Worm (Caenorhabditis elegans) whole organism, L4 larva: ENCODE results near the gene R06F6.8.
A peak's percentile ranks its signal among the peaks of the same experiment; 100 is the strongest.

ENCODE experiments used
- D1046.2 ChIP-seq: fragments of 200-800 bp; sonication (Bioruptor generic); IDR thresholded peaks from 2 replicates; pipeline ENCODE4 v1.3.6; 2022; ENCODE audit warnings: missing genetic modification characterization, missing compliant biosample characterization
- F26F4.8 ChIP-seq: fragments of 200-800 bp; sonication (Bioruptor generic); conservative IDR thresholded peaks from 2 replicates; pipeline ENCODE4 v1.3.6; 2022; ENCODE audit warnings: missing genetic modification characterization, missing compliant biosample characterization
- F44E2.7 ChIP-seq: fragments of 200-800 bp; sonication (Bioruptor generic); IDR thresholded peaks from 2 replicates; pipeline ENCODE4 v2.1.2; 2022; ENCODE audit warnings: missing genetic modification characterization, missing compliant biosample characterization
- F49E8.2 ChIP-seq: sonication (generic microtip); optimal IDR thresholded peaks from 2 replicates; lab custom pipeline; 2016; ENCODE audit warnings: missing compliant biosample characterization, mild to moderate bottlenecking, missing genetic modification characterization, borderline replicate concordance
- T20F7.1 ChIP-seq: fragments of 200-800 bp; sonication (Bioruptor generic); optimal IDR thresholded peaks from 2 replicates; lab custom pipeline; 2018; ENCODE audit warnings: mild to moderate bottlenecking, missing genetic modification characterization, missing compliant biosample characterization
- T26A8.4 ChIP-seq: fragments of 200-800 bp; sonication (Bioruptor generic); IDR thresholded peaks from 2 replicates; pipeline ENCODE4 v1.3.6; 2022; ENCODE audit warnings: missing genetic modification characterization, missing compliant biosample characterization
- Y105C5A.15 ChIP-seq: fragments of 200-800 bp; sonication (Bioruptor generic); IDR thresholded peaks from 2 replicates; pipeline ENCODE4 v1.3.6; 2022; ENCODE audit warnings: missing genetic modification characterization, missing compliant biosample characterization
- ZK546.5 ChIP-seq, 2 experiments: sonication (generic microtip); optimal IDR thresholded peaks; 2 replicates each; lab custom pipeline; 2017; ENCODE audit warnings: missing biosample characterization in 2 of 2, missing genetic modification characterization in 2 of 2
- aha-1 ChIP-seq: fragments of 150-350 bp; peaks from one replicate; lab custom pipeline; 2014; ENCODE audit warnings: missing biosample characterization, missing genetic modification characterization
- aly-2 ChIP-seq: sonication (generic microtip); optimal IDR thresholded peaks from 2 replicates; lab custom pipeline; 2018; ENCODE audit warnings: missing biosample characterization, missing genetic modification characterization
- ama-1 ChIP-seq: fragments of 150-350 bp; optimal IDR thresholded peaks from 2 replicates; lab custom pipeline; 2014; ENCODE audit warnings: inconsistent platforms, mixed read lengths
- arid-1 ChIP-seq: fragments of 200-800 bp; sonication (Bioruptor generic); conservative IDR thresholded peaks from 2 replicates; pipeline ENCODE4 v1.3.6; 2022; ENCODE audit warnings: missing genetic modification reagents, missing genetic modification characterization, missing compliant biosample characterization
- ceh-20 ChIP-seq: fragments of 200-800 bp; sonication (Bioruptor generic); IDR thresholded peaks from 2 replicates; pipeline ENCODE4 v1.3.6; 2022; ENCODE audit warnings: missing genetic modification reagents, missing genetic modification characterization, missing compliant biosample characterization
- ceh-28 ChIP-seq: fragments of 150-350 bp; optimal IDR thresholded peaks from 2 replicates; lab custom pipeline; 2014; ENCODE audit warnings: missing biosample characterization, missing genetic modification reagents, missing genetic modification characterization
- ceh-32 ChIP-seq: sonication (generic microtip); optimal IDR thresholded peaks from 2 replicates; lab custom pipeline; 2016; ENCODE audit warnings: mild to moderate bottlenecking, missing genetic modification characterization, missing compliant biosample characterization; ENCODE audit not compliant: poor library complexity
- cey-2 ChIP-seq: sonication (generic microtip); optimal IDR thresholded peaks from 3 replicates; lab custom pipeline; 2017; ENCODE audit warnings: missing genetic modification characterization, mild to moderate bottlenecking, missing compliant biosample characterization, antibody characterized with exemption, borderline replicate concordance; ENCODE audit not compliant: insufficient read depth
- daf-12 ChIP-seq: fragments of 150-350 bp; optimal IDR thresholded peaks from 2 replicates; lab custom pipeline; 2014; ENCODE audit warnings: missing biosample characterization, missing genetic modification reagents, missing genetic modification characterization
- daf-8 ChIP-seq: fragments of 200-800 bp; sonication (Bioruptor generic); IDR thresholded peaks from 2 replicates; pipeline ENCODE4 v1.3.6; 2022; ENCODE audit warnings: missing genetic modification characterization, missing compliant biosample characterization
- dmd-8 ChIP-seq: fragments of 200-800 bp; sonication (Bioruptor generic); IDR thresholded peaks from 2 replicates; pipeline ENCODE4 v1.3.6; 2022; ENCODE audit warnings: missing genetic modification characterization, missing compliant biosample characterization
- dmd-9 ChIP-seq: fragments of 200-800 bp; sonication (Bioruptor generic); IDR thresholded peaks from 2 replicates; pipeline ENCODE4 v1.3.6; 2022; ENCODE audit warnings: missing genetic modification reagents, missing genetic modification characterization, missing compliant biosample characterization
- dpl-1 ChIP-seq: fragments of 150-350 bp; optimal IDR thresholded peaks from 2 replicates; lab custom pipeline; 2014; ENCODE audit warnings: missing biosample characterization, missing genetic modification reagents, missing genetic modification characterization
- duxl-1 ChIP-seq: sonication (generic microtip); optimal IDR thresholded peaks from 2 replicates; lab custom pipeline; 2016; ENCODE audit warnings: mild to moderate bottlenecking, missing genetic modification characterization, moderate library complexity, missing compliant biosample characterization; ENCODE audit not compliant: poor library complexity
- dve-1 ChIP-seq: sonication (generic microtip); optimal IDR thresholded peaks from 2 replicates; lab custom pipeline; 2017; ENCODE audit warnings: antibody characterized with exemption, mild to moderate bottlenecking, missing genetic modification characterization, missing compliant biosample characterization; ENCODE audit not compliant: insufficient read depth
- egl-27 ChIP-seq: sonication (generic microtip); optimal IDR thresholded peaks from 3 replicates; lab custom pipeline; 2017; ENCODE audit warnings: missing biosample characterization, missing genetic modification reagents, missing genetic modification characterization
- egl-43 ChIP-seq: fragments of 200-800 bp; sonication (Bioruptor generic); IDR thresholded peaks from 2 replicates; pipeline ENCODE4 v1.3.6; 2022; ENCODE audit warnings: missing genetic modification reagents, missing genetic modification characterization, missing compliant biosample characterization
- fkh-10 ChIP-seq: fragments of 150-350 bp; optimal IDR thresholded peaks from 2 replicates; lab custom pipeline; 2014; ENCODE audit warnings: missing biosample characterization, missing genetic modification reagents, missing genetic modification characterization
- hlh-11 ChIP-seq: fragments of 200-800 bp; sonication (Bioruptor generic); optimal IDR thresholded peaks from 2 replicates; lab custom pipeline; 2018; ENCODE audit warnings: mild to moderate bottlenecking, missing genetic modification characterization, missing compliant biosample characterization
- hlh-30 ChIP-seq: sonication (generic microtip); optimal IDR thresholded peaks from 2 replicates; lab custom pipeline; 2017; ENCODE audit warnings: antibody characterized with exemption, mild to moderate bottlenecking, missing genetic modification characterization, missing compliant biosample characterization; ENCODE audit not compliant: insufficient read depth
- lim-7 ChIP-seq: fragments of 200-800 bp; sonication (Bioruptor generic); IDR thresholded peaks from 2 replicates; pipeline ENCODE4 v1.3.6; 2022; ENCODE audit warnings: missing genetic modification characterization, missing compliant biosample characterization
- lin-13 ChIP-seq: fragments of 150-350 bp; optimal IDR thresholded peaks from 2 replicates; lab custom pipeline; 2014; ENCODE audit warnings: missing biosample characterization, missing genetic modification reagents, missing genetic modification characterization
- lin-15B ChIP-seq: fragments of 150-350 bp; sonication (generic microtip); optimal IDR thresholded peaks from 3 replicates; lab custom pipeline; 2014; ENCODE audit warnings: missing biosample characterization, missing genetic modification characterization
- lin-38 ChIP-seq: fragments of 200-800 bp; sonication (Bioruptor generic); IDR thresholded peaks from 2 replicates; pipeline ENCODE4 v1.3.6; 2022; ENCODE audit warnings: missing genetic modification reagents, missing genetic modification characterization, missing compliant biosample characterization
- lin-39 ChIP-seq: fragments of 150-350 bp; optimal IDR thresholded peaks from 2 replicates; lab custom pipeline; 2014; ENCODE audit warnings: missing biosample characterization, missing genetic modification reagents, missing genetic modification characterization
- madf-9 ChIP-seq: fragments of 200-800 bp; sonication (Bioruptor generic); conservative IDR thresholded peaks from 2 replicates; pipeline ENCODE4 v1.3.6; 2022; ENCODE audit warnings: missing genetic modification reagents, missing genetic modification characterization, missing compliant biosample characterization
- mdl-1 ChIP-seq, 2 experiments: fragments of 150-350 bp in 1 of 2; sonication (generic microtip) in 1 of 2; optimal IDR thresholded peaks; 2 replicates each; lab custom pipeline; 2014 to 2017; ENCODE audit warnings: missing biosample characterization in 2 of 2, missing genetic modification characterization in 2 of 2
- mxl-2 ChIP-seq: fragments of 200-800 bp; sonication (Bioruptor generic); conservative IDR thresholded peaks from 2 replicates; pipeline ENCODE4 v1.3.6; 2022; ENCODE audit warnings: missing genetic modification reagents, missing genetic modification characterization, missing compliant biosample characterization
- mxl-3 ChIP-seq: fragments of 200-800 bp; sonication (Bioruptor generic); optimal IDR thresholded peaks from 2 replicates; lab custom pipeline; 2018; ENCODE audit warnings: mild to moderate bottlenecking, missing genetic modification characterization, missing compliant biosample characterization
- nhr-10 ChIP-seq: fragments of 150-350 bp; optimal IDR thresholded peaks from 2 replicates; lab custom pipeline; 2014; ENCODE audit warnings: missing biosample characterization, missing genetic modification characterization
- nhr-11 ChIP-seq: fragments of 150-350 bp; optimal IDR thresholded peaks from 2 replicates; lab custom pipeline; 2014; ENCODE audit warnings: missing biosample characterization, missing genetic modification characterization
- nhr-111 ChIP-seq: fragments of 200-800 bp; sonication (Bioruptor generic); optimal IDR thresholded peaks from 2 replicates; lab custom pipeline; 2018; ENCODE audit warnings: mild to moderate bottlenecking, missing genetic modification characterization, missing compliant biosample characterization
- nhr-237 ChIP-seq: sonication (generic microtip); optimal IDR thresholded peaks from 2 replicates; lab custom pipeline; 2017; ENCODE audit warnings: missing biosample characterization, missing genetic modification characterization
- nhr-48 ChIP-seq: sonication (generic microtip); optimal IDR thresholded peaks from 2 replicates; lab custom pipeline; 2016; ENCODE audit warnings: mild to moderate bottlenecking, missing genetic modification characterization, missing compliant biosample characterization
- nhr-76 ChIP-seq: fragments of 150-350 bp; optimal IDR thresholded peaks from 2 replicates; lab custom pipeline; 2014; ENCODE audit warnings: missing biosample characterization, missing genetic modification characterization
- rbr-2 ChIP-seq: sonication (generic microtip); optimal IDR thresholded peaks from 2 replicates; lab custom pipeline; 2016; ENCODE audit warnings: missing genotype, missing genetic modification characterization, missing compliant biosample characterization
- sdz-12 ChIP-seq: fragments of 200-800 bp; sonication (Bioruptor generic); optimal IDR thresholded peaks from 2 replicates; lab custom pipeline; 2018; ENCODE audit warnings: mild to moderate bottlenecking, missing genetic modification characterization, missing compliant biosample characterization
- skn-1 ChIP-seq: fragments of 150-350 bp; optimal IDR thresholded peaks from 2 replicates; lab custom pipeline; 2014; ENCODE audit warnings: missing biosample characterization, missing genetic modification characterization
- tag-97 ChIP-seq: fragments of 200-800 bp; sonication (Bioruptor generic); IDR thresholded peaks from 2 replicates; pipeline ENCODE4 v1.3.6; 2022; ENCODE audit warnings: missing genetic modification characterization, missing compliant biosample characterization
- unc-130 ChIP-seq: sonication (generic microtip); optimal IDR thresholded peaks from 2 replicates; lab custom pipeline; 2016; ENCODE audit warnings: missing genetic modification reagents, missing genetic modification characterization, missing compliant biosample characterization
- unc-39 ChIP-seq: sonication (generic microtip); optimal IDR thresholded peaks from 2 replicates; lab custom pipeline; 2017; ENCODE audit warnings: missing biosample characterization, missing genetic modification characterization
- vab-7 ChIP-seq: fragments of 200-800 bp; sonication (Bioruptor generic); IDR thresholded peaks from 2 replicates; pipeline ENCODE4 v1.3.6; 2022; ENCODE audit warnings: missing genetic modification reagents, missing genetic modification characterization, missing compliant biosample characterization
- zfp-2 ChIP-seq: sonication (generic microtip); optimal IDR thresholded peaks from 2 replicates; lab custom pipeline; 2016; ENCODE audit warnings: mild to moderate bottlenecking, missing genetic modification characterization, missing compliant biosample characterization
- ztf-11 ChIP-seq: fragments of 150-350 bp; optimal IDR thresholded peaks from 2 replicates; lab custom pipeline; 2014; ENCODE audit warnings: missing biosample characterization, missing genetic modification characterization

The R06F6.8 gene

DNA sequence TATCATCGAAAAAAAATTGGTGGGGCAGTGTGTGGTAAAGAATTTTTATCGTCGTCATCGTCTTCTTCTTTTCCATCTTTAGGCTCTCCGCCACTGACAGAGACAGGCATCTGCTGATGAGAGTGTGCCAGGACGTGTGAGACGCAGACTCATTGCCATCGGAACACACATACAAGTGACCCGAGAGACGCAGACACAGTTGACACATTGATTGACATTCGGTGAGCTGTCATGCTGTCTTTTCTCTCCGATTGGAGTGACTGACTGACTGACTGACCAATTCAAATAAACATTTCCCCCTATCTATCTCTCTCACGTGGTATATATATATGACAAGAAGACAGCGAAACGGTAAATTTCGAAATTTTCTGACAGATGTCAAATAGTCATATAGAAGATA is 31.3 kb upstream of the R06F6.8 start (continued):
- TF ChIP-seq lin-39 (tag; lab: Kevin White, UChicago) (no peak), dpl-1 (GFP tag; lab: Kevin White, UChicago) (peak; percentile 48), nhr-76 (tag; lab: Kevin White, UChicago) (no peak), ceh-32 (tag; lab: Kevin White, UChicago) (no peak), dve-1 (tag; lab: Kevin White, UChicago) (peak; percentile 86), lin-38 (GFP tag; lab: Robert Waterston, UW) (peak; percentile 55), zfp-2 (tag; lab: Kevin White, UChicago) (peak; percentile 7), rbr-2 (peak; percentile 55), nhr-237 (tag; lab: Kevin White, UChicago) (no peak), unc-130 (no peak), F44E2.7 (no peak), cey-2 (tag; lab: Kevin White, UChicago) (no peak), F49E8.2 (tag; lab: Kevin White, UChicago) (no peak), aha-1 (tag; lab: Kevin White, UChicago) (no peak), hlh-30 (tag; lab: Kevin White, UChicago) (peak; percentile 94), skn-1 (tag; lab: Kevin White, UChicago) (no peak), ceh-20 (GFP tag; lab: Robert Waterston, UW) (peak; percentile 96), ZK546.5 (tag; optimal IDR thresholded peaks at IDR 0.05; lab: Kevin White, UChicago) (no peak), mxl-2 (GFP tag; lab: Robert Waterston, UW) (no peak), nhr-48 (peak; percentile 90), fkh-10 (GFP tag; lab: Kevin White, UChicago) (no peak), egl-27 (tag; lab: Kevin White, UChicago) (no peak), D1046.2 (GFP tag; lab: Robert Waterston, UW) (0 out of 2 replicates have a peak, but pooled peaks have one; percentile 43), nhr-11 (no peak), egl-43 (GFP tag; lab: Robert Waterston, UW) (no peak; the same call in 1 of the 2 replicates), arid-1 (GFP tag; lab: Robert Waterston, UW) (0 out of 2 replicates have a peak, but pooled peaks have one; percentile 25), vab-7 (GFP tag; lab: Robert Waterston, UW) (no peak), T26A8.4 (GFP tag; lab: Robert Waterston, UW) (peak; percentile 66), daf-8 (GFP tag; lab: Robert Waterston, UW) (no peak), hlh-11 (peak; percentile 97), aly-2 (tag; lab: Kevin White, UChicago) (no peak), lim-7 (no peak), sdz-12 (GFP tag; lab: Kevin White, UChicago) (no peak), ama-1 (no peak), ceh-28 (tag; lab: Kevin White, UChicago) (no peak), mdl-1 (tag; optimal IDR thresholded peaks at IDR 0.05; lab: Kevin White, UChicago) (peak in 1 of 2 experiments; percentile 57), nhr-111 (no peak), unc-39 (tag; lab: Kevin White, UChicago) (no peak), T20F7.1 (peak; percentile 83), duxl-1 (tag; lab: Kevin White, UChicago) (no peak), nhr-10 (tag; lab: Kevin White, UChicago) (peak; percentile 40), tag-97 (GFP tag; lab: Robert Waterston, UW) (no peak), dmd-8 (GFP tag; lab: Robert Waterston, UW) (no peak), ztf-11 (tag; lab: Kevin White, UChicago) (no peak), lin-15B (no peak), madf-9 (GFP tag; lab: Robert Waterston, UW) (peak; percentile 42; the same call in 1 of the 2 replicates), dmd-9 (GFP tag; lab: Robert Waterston, UW) (no peak), mxl-3 (GFP tag; lab: Kevin White, UChicago) (peak; percentile 91), Y105C5A.15 (GFP tag; lab: Robert Waterston, UW) (0 out of 2 replicates have a peak, but pooled peaks have one; percentile 17), lin-13 (GFP tag; lab: Kevin White, UChicago) (peak; percentile 47), F26F4.8 (GFP tag; lab: Robert Waterston, UW) (no peak), daf-12 (tag; lab: Kevin White, UChicago) (no peak)
